Worm (Caenorhabditis elegans): ENCODE results near the gene nsph-3.1.

DNA sequence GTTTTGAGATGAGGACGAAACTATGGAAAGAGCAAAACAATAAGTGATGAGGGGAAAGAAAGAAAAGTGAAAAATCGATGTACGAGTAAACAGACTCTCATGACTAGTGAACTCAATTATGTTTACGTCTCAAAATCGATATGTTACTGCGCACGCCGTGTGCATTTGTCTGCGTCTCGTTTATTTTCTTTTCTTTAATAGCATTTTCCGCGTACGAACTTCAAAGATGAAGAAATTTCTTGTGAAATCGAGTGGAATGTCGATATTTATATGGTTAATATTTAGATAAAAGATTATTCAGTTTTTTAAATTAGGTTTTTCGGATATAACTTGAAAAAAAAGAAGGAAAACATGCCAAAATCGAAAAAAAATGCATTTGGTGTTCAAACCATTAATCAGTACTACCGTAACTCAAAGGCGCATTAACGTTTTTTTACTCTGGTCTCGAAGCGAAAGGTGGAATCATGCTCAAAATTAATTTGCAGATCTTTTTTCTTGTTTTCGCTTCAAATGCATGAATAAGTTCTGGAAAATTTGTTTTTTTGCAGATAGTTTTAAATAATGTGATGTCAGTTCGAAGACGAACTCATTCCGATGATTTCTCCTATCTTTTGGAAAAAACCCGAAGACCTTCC lies 12.6 kb upstream of the nsph-3.1 start, which contains the start of gene fic-1:
- TF ChIP-seq skn-1 (tag; optimal IDR thresholded peaks at IDR 0.05) (peak; percentile 38), blmp-1 (tag; optimal IDR thresholded peaks at IDR 0.05; ENCODE audit: insufficient read depth) (no peak), lin-39 (tag; optimal IDR thresholded peaks at IDR 0.05) (no peak)
